Fruit fly (Drosophila melanogaster): ENCODE measurements around the gene GCS1.

GCS1 gene

DNA sequence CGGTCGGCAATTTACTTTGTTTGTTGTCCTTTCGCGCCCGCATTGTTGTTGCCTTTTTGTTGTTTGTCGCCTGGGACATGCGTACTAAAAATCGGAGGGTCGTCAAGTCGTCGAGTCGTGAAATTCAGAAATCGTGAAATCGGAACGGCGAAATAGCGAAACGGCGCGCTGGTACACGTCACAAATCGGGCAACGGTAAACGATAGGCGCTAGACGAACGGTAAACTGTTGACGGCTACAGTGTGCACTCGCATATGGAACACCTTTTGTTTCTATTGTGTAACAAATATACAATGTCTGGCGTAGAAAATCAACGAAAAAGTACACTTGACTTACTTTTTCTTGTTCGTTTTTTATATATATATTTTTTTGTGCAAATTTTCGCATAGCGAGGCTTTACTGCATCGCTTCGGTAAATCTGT is 36.2 kb upstream of the GCS1 start (continued):
- TF ChIP-seq CG11247 (GFP tag; IDR thresholded peaks at IDR 0.05), result peak; percentile 81
- TF ChIP-seq CG15269 (tag; optimal IDR thresholded peaks at IDR 0.05), result peak; percentile 76
- peak; percentile 62 for TF ChIP-seq gsb (GFP tag; IDR thresholded peaks at IDR 0.05)
- TF ChIP-seq CG1602 (GFP tag; optimal IDR thresholded peaks at IDR 0.05), result peak; percentile 19
- no peak for TF ChIP-seq Tbp (GFP tag; optimal IDR thresholded peaks at IDR 0.05)
- peak; percentile 75 for TF ChIP-seq gem (tag; optimal IDR thresholded peaks at IDR 0.05)
- no peak for TF ChIP-seq CG3163 (GFP tag; optimal IDR thresholded peaks at IDR 0.05)
- no peak for TF ChIP-seq fd64A (GFP tag; optimal IDR thresholded peaks at IDR 0.05)
- TF ChIP-seq ro (GFP tag; IDR thresholded peaks at IDR 0.05), result peak; percentile 43; the same call in 1 of the 2 replicates
- TF ChIP-seq CG11696 (GFP tag; IDR thresholded peaks at IDR 0.05), result peak; percentile 34; the same call in 1 of the 2 replicates
- TF ChIP-seq HmgD (GFP tag; optimal IDR thresholded peaks at IDR 0.05), result no peak
- TF ChIP-seq tin (GFP tag; optimal IDR thresholded peaks at IDR 0.05), result peak; percentile 54
- peak; percentile 60 for TF ChIP-seq sug (tag; optimal IDR thresholded peaks at IDR 0.05)
- TF ChIP-seq CG18619 (GFP tag; optimal IDR thresholded peaks at IDR 0.05), result peak; percentile 63
- peak; percentile 69 for TF ChIP-seq HLH3B (GFP tag; IDR thresholded peaks at IDR 0.05)
- TF ChIP-seq CG10366 (GFP tag; IDR thresholded peaks at IDR 0.05), result peak; percentile 77
- no peak for TF ChIP-seq NC2α (GFP tag; optimal IDR thresholded peaks at IDR 0.05)
- no peak for TF ChIP-seq CG15073 (GFP tag; optimal IDR thresholded peaks at IDR 0.05)
- TF ChIP-seq pzg (GFP tag; optimal IDR thresholded peaks at IDR 0.05), result no peak
- peak; percentile 29 for TF ChIP-seq Blimp-1 (GFP tag; optimal IDR thresholded peaks at IDR 0.05)
- peak; percentile 86 for TF ChIP-seq dysf (GFP tag; IDR thresholded peaks at IDR 0.05)
- TF ChIP-seq insv (GFP tag; optimal IDR thresholded peaks at IDR 0.05), result no peak
- no peak for TF ChIP-seq CG7987 (GFP tag; optimal IDR thresholded peaks at IDR 0.05)
- TF ChIP-seq CG17568 (GFP tag; optimal IDR thresholded peaks at IDR 0.05), result peak; percentile 44
- TF ChIP-seq CG10543 (GFP tag; optimal IDR thresholded peaks at IDR 0.05), result peak; percentile 62
- TF ChIP-seq cwo (GFP tag; optimal IDR thresholded peaks at IDR 0.05), result peak; percentile 67
- peak; percentile 60 for TF ChIP-seq Hr3 (GFP tag; optimal IDR thresholded peaks at IDR 0.05)
- TF ChIP-seq B-H1 (GFP tag; IDR thresholded peaks at IDR 0.05), result peak; percentile 62
- TF ChIP-seq tgo (GFP tag; IDR thresholded peaks at IDR 0.05), result peak; percentile 79
- TF ChIP-seq CG2712 (tag; optimal IDR thresholded peaks at IDR 0.05), result peak; percentile 43
- no peak for TF ChIP-seq btn (GFP tag; optimal IDR thresholded peaks at IDR 0.05)
- peak; percentile 74 for TF ChIP-seq ken (GFP tag; IDR thresholded peaks at IDR 0.05)
- TF ChIP-seq tio (GFP tag; optimal IDR thresholded peaks at IDR 0.05), result peak; percentile 42
- TF ChIP-seq z (GFP tag; IDR thresholded peaks at IDR 0.05), result no peak
- peak; percentile 90 for TF ChIP-seq CG14014 (GFP tag; IDR thresholded peaks at IDR 0.05)
- TF ChIP-seq bcd (GFP tag; optimal IDR thresholded peaks at IDR 0.05), result peak; percentile 72
- TF ChIP-seq kah (GFP tag; optimal IDR thresholded peaks at IDR 0.05), result peak; percentile 2
- TF ChIP-seq CG10209 (GFP tag; optimal IDR thresholded peaks at IDR 0.05), result peak; percentile 40
- TF ChIP-seq Fer2 (tag; optimal IDR thresholded peaks at IDR 0.05), result peak; percentile 38
- peak; percentile 30 for TF ChIP-seq CG12219 (GFP tag; optimal IDR thresholded peaks at IDR 0.05)
- peak; percentile 68 for TF ChIP-seq CG15514 (GFP tag; optimal IDR thresholded peaks at IDR 0.05)
- TF ChIP-seq D19A (tag; optimal IDR thresholded peaks at IDR 0.05), result peak; percentile 2
- peak; percentile 44; the same call in 1 of the 2 replicates for TF ChIP-seq CG17328 (GFP tag; IDR thresholded peaks at IDR 0.05)
- TF ChIP-seq Antp (GFP tag; optimal IDR thresholded peaks at IDR 0.05), result peak; percentile 46
- peak; percentile 16 for TF ChIP-seq CG30431 (GFP tag; optimal IDR thresholded peaks at IDR 0.05)
- peak; percentile 31 for TF ChIP-seq gcm2 (GFP tag; optimal IDR thresholded peaks at IDR 0.05)
- peak; percentile 78 for TF ChIP-seq caup (GFP tag; optimal IDR thresholded peaks at IDR 0.05; ENCODE audit: severe bottlenecking)
- TF ChIP-seq Dfd (GFP tag; optimal IDR thresholded peaks at IDR 0.05), result no peak
- peak; percentile 62 for TF ChIP-seq ems (GFP tag; optimal IDR thresholded peaks at IDR 0.05)
- peak; percentile 49 for TF ChIP-seq CG34376 (GFP tag; optimal IDR thresholded peaks at IDR 0.05)
- TF ChIP-seq Elba2 (GFP tag; optimal IDR thresholded peaks at IDR 0.05), result no peak
